Worm (Caenorhabditis elegans) whole organism, L2 larva: ENCODE measurements around the gene twk-16.

Experiments used
- ZK546.5 ChIP-seq: sonication (generic microtip); optimal IDR thresholded peaks from 2 replicates; lab custom pipeline; 2017; ENCODE audit warnings: missing biosample characterization, missing genetic modification characterization
- alr-1 ChIP-seq: fragments of 150-350 bp; optimal IDR thresholded peaks from 2 replicates; lab custom pipeline; 2014; ENCODE audit warnings: missing biosample characterization, missing genetic modification characterization
- egl-27 ChIP-seq: sonication (generic microtip); optimal IDR thresholded peaks from 3 replicates; lab custom pipeline; 2017; ENCODE audit warnings: missing biosample characterization, missing genetic modification reagents, missing genetic modification characterization
- elt-1 ChIP-seq: fragments of 150-350 bp; optimal IDR thresholded peaks from 2 replicates; lab custom pipeline; 2014; ENCODE audit warnings: missing biosample characterization, missing genetic modification characterization
- elt-3 ChIP-seq: sonication (generic microtip); optimal IDR thresholded peaks from 2 replicates; lab custom pipeline; 2017; ENCODE audit warnings: missing biosample characterization, missing genetic modification characterization
- lin-39 ChIP-seq: fragments of 150-350 bp; optimal IDR thresholded peaks from 2 replicates; lab custom pipeline; 2014; ENCODE audit warnings: missing biosample characterization, missing genetic modification reagents, missing genetic modification characterization
- mbf-1 ChIP-seq: sonication (generic microtip); optimal IDR thresholded peaks from 2 replicates; lab custom pipeline; 2017; ENCODE audit warnings: missing biosample characterization, missing genetic modification characterization
- nhr-77 ChIP-seq: fragments of 150-350 bp; optimal IDR thresholded peaks from 2 replicates; lab custom pipeline; 2014; ENCODE audit warnings: missing biosample characterization, missing genetic modification characterization
- skn-1 ChIP-seq: sonication (generic microtip); optimal IDR thresholded peaks from 2 replicates; lab custom pipeline; 2017; ENCODE audit warnings: missing biosample characterization, missing genetic modification characterization

- TF ChIP-seq alr-1 (tag; lab: Kevin White, UChicago) (no peak), elt-1 (tag; lab: Kevin White, UChicago) (no peak), ZK546.5 (tag; lab: Kevin White, UChicago) (no peak), mbf-1 (no peak), elt-3 (tag; lab: Kevin White, UChicago) (no peak), lin-39 (no peak), egl-27 (no peak), skn-1 (tag; lab: Kevin White, UChicago) (no peak), nhr-77 (tag; lab: Kevin White, UChicago) (no peak)
Observed at ce11 chrX:3059299-3059698, 21.6 kb upstream of the twk-16 start, which contains the start of gene rsef-1.
